Worm (Caenorhabditis elegans): ENCODE results near the gene his-42.
A peak's percentile ranks its signal among the peaks of the same experiment; 100 is the strongest.
"Not testable (repeated sequence)": the region's sequence is repeated elsewhere in the genome, so short reads cannot be mapped to it uniquely, and the experiment has no call there.

The his-42 gene

ce11 chrII:13835724-13836307, 7.3 kb upstream of the his-42 start, which contains the start of gene ins-37:
TSS of gene ins-37 (minus strand) at chrII:13836107.
- not testable (repeated sequence) for TF ChIP-seq ztf-16, pax-1, ceh-34 (tag; optimal IDR thresholded peaks at IDR 0.05)

ce11 chrII:13834380-13835194, 6.1 kb upstream of the his-42 start:
- TF ChIP-seq sox-2 (GFP tag; IDR thresholded peaks at IDR 0.05) (peak; percentile 70), fkh-6 (tag; optimal IDR thresholded peaks at IDR 0.05) (peak; percentile 61), ceh-2 (tag; optimal IDR thresholded peaks at IDR 0.05) (peak; percentile 70), ama-1 (optimal IDR thresholded peaks at IDR 0.05) (no peak), ceh-34 (tag; optimal IDR thresholded peaks at IDR 0.05) (peak; percentile 65), nhr-232 (tag; optimal IDR thresholded peaks at IDR 0.05) (peak; percentile 52), ttx-3 (tag; optimal IDR thresholded peaks at IDR 0.05) (peak; percentile 73), ceh-22 (tag; optimal IDR thresholded peaks at IDR 0.05) (no peak), C08G9.2 (tag; optimal IDR thresholded peaks at IDR 0.05) (peak; percentile 61), ceh-19 (GFP tag; optimal IDR thresholded peaks at IDR 0.05) (peak; percentile 86), pqm-1 (tag; optimal IDR thresholded peaks at IDR 0.05) (peak; percentile 29), sox-4 (tag; optimal IDR thresholded peaks at IDR 0.05) (peak; percentile 82), ceh-6 (GFP tag; optimal IDR thresholded peaks at IDR 0.05) (peak; percentile 58), pag-3 (tag; optimal IDR thresholded peaks at IDR 0.05; ENCODE audit: borderline replicate concordance) (no peak), mec-3 (tag; optimal IDR thresholded peaks at IDR 0.05; ENCODE audit: borderline replicate concordance) (no peak), sdc-2 (tag; optimal IDR thresholded peaks at IDR 0.05) (peak; percentile 32), ceh-31 (tag; optimal IDR thresholded peaks at IDR 0.05) (peak; percentile 77), hlh-15 (tag; optimal IDR thresholded peaks at IDR 0.05) (peak; percentile 67), ceh-14 (tag; optimal IDR thresholded peaks at IDR 0.05) (peak; percentile 80), unc-86 (tag; optimal IDR thresholded peaks at IDR 0.05) (peak; percentile 72), hlh-30 (tag; optimal IDR thresholded peaks at IDR 0.05; ENCODE audit: insufficient read depth) (peak; percentile 15), zip-5 (tag; optimal IDR thresholded peaks at IDR 0.05) (peak; percentile 57), ceh-30 (tag; optimal IDR thresholded peaks at IDR 0.05) (no peak), F13H6.1 (tag; optimal IDR thresholded peaks at IDR 0.05) (peak; percentile 67), elt-2 (tag; optimal IDR thresholded peaks at IDR 0.05) (peak; percentile 81), odd-2 (tag; optimal IDR thresholded peaks at IDR 0.05) (peak; percentile 59), K09A11.1 (tag; optimal IDR thresholded peaks at IDR 0.05; ENCODE audit: insufficient read depth) (no peak), ahr-1 (tag; optimal IDR thresholded peaks at IDR 0.05) (peak; percentile 66), lin-11 (tag; optimal IDR thresholded peaks at IDR 0.05) (peak; percentile 68), syd-9 (tag; optimal IDR thresholded peaks at IDR 0.05) (peak; percentile 56), hlh-13 (GFP tag; optimal IDR thresholded peaks at IDR 0.05) (peak; percentile 84), ceh-24 (tag; optimal IDR thresholded peaks at IDR 0.05) (peak; percentile 31), nfya-1 (tag; optimal IDR thresholded peaks at IDR 0.05) (peak; percentile 80), ceh-9 (tag; optimal IDR thresholded peaks at IDR 0.05) (peak; percentile 59), fkh-10 (GFP tag; optimal IDR thresholded peaks at IDR 0.05) (no peak), pax-1 (tag; optimal IDR thresholded peaks at IDR 0.05) (peak; percentile 60), K02D7.2 (tag; optimal IDR thresholded peaks at IDR 0.05) (peak; percentile 54), npax-4 (tag; optimal IDR thresholded peaks at IDR 0.05) (peak; percentile 65), ceh-45 (GFP tag; IDR thresholded peaks at IDR 0.05) (peak; percentile 59; the same call in 1 of the 2 replicates), ceh-48 (tag; optimal IDR thresholded peaks at IDR 0.05) (peak; percentile 74), pha-2 (tag; optimal IDR thresholded peaks at IDR 0.05) (peak; percentile 83), che-1 (tag; optimal IDR thresholded peaks at IDR 0.05) (peak; percentile 82), Y22D7AL.16 (tag; optimal IDR thresholded peaks at IDR 0.05) (peak; percentile 72), madf-2 (tag; optimal IDR thresholded peaks at IDR 0.05) (peak; percentile 83), ceh-18 (tag; optimal IDR thresholded peaks at IDR 0.05) (peak; percentile 64), ztf-16 (tag; optimal IDR thresholded peaks at IDR 0.05) (peak; percentile 65), hlh-8 (tag; optimal IDR thresholded peaks at IDR 0.05) (peak; percentile 68)

Data from whole organism, late embryonic.